Worm (Caenorhabditis elegans) whole organism, L4/young adult: Measurements from ENCODE around the gene B0478.3.

Experiments used
- W03F9.2 ChIP-seq: fragments of 150-350 bp; optimal IDR thresholded peaks from 2 replicates; lab custom pipeline; 2014; ENCODE audit warnings: missing biosample characterization, missing genetic modification characterization
- him-1 ChIP-seq: sonication (generic microtip); optimal IDR thresholded peaks from 2 replicates; lab custom pipeline; 2016; ENCODE audit warnings: missing genotype, missing genetic modification reagents, missing genetic modification characterization, missing compliant biosample characterization

DNA sequence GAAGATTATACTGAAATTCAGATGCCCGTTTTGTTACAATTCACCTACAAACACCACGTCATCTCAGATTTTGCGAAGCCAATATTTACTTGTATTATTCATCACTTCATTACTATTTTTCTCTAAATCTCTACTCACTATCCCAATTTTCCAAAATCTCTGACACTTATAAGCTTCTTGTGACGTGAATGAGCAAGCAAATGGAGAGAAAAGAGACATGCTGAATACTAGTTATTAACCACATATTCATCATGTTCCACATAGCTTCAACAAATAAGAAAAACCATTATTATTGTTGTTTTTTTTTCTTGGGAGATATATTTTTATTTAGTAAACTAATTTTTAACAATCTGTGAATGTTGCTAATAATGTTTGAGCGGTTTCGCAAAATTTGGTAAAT is 13.1 kb downstream of the B0478.3 start:
- no peak for TF ChIP-seq him-1 (tag; lab: Kevin White, UChicago)
- no peak for TF ChIP-seq W03F9.2 (tag; lab: Kevin White, UChicago)
